Fruit fly (Drosophila melanogaster): ENCODE measurements around the gene Adh.

DNA sequence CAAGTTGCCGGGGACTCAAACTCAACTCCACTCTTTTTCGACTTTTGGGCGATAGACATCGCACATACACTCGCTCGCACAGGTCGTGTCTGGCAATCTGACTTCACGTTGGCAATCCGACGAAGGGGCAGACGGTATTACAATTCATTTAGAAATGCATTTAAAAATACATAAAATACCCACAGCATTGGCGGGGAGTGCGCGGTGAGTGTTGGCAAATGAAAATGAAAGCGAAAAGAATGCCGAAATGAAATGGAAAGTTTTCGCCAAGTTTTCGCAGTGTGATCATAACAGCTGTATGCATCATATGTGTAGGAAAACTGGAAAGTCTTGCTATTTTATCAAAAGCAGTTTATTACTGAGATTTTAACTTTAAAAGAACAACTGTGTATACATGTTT is 38.1 kb downstream of the Adh start:
- TF ChIP-seq CG11617 (GFP tag; optimal IDR thresholded peaks at IDR 0.05) (no peak), CG1620 (GFP tag; optimal IDR thresholded peaks at IDR 0.05) (no peak), Mnt (GFP tag; optimal IDR thresholded peaks at IDR 0.05) (no peak), kay (GFP tag; ENCODE audit: borderline replicate concordance) (no peak), cnc (optimal IDR thresholded peaks at IDR 0.05) (no peak), ovo (GFP tag; optimal IDR thresholded peaks at IDR 0.05) (no peak)
